Worm (Caenorhabditis elegans): Measurements from ENCODE around the gene unc-76.
"Not testable (repeated sequence)": the region's sequence is repeated elsewhere in the genome, so short reads cannot be mapped to it uniquely, and the experiment has no call there.

ce11 chrV:15115968-15116367 is 44.4 kb downstream of the unc-76 start, which contains the start of gene T01G5.8:
- TF ChIP-seq lsy-2 (tag; optimal IDR thresholded peaks at IDR 0.05); unc-62 (GFP tag; optimal IDR thresholded peaks at IDR 0.05); nhr-6 (tag; optimal IDR thresholded peaks at IDR 0.05); sma-3 (GFP tag; optimal IDR thresholded peaks at IDR 0.05); nhr-25 (tag; optimal IDR thresholded peaks at IDR 0.05); ama-1 (optimal IDR thresholded peaks at IDR 0.05): not testable (repeated sequence)

Measured in whole organism, L2 larva.